Fruit fly (Drosophila melanogaster) whole organism, embryonic: ENCODE measurements around the gene Sprn.

Experiments used
- ATbp ChIP-seq: fragments of 200-800 bp; sonication (Bioruptor generic); optimal IDR thresholded peaks from 2 replicates; lab custom pipeline; 2017; ENCODE audit warnings: missing biosample characterization, mild to moderate bottlenecking, missing genetic modification characterization, missing genetic modification reagents
- Abd-B ChIP-seq: fragments of 200-800 bp; sonication (Bioruptor generic); optimal IDR thresholded peaks from 2 replicates; lab custom pipeline; 2018; ENCODE audit warnings: missing biosample characterization, mild to moderate bottlenecking, missing genetic modification characterization, moderate library complexity
- Ada2b ChIP-seq: fragments of 200-800 bp; sonication (Bioruptor generic); IDR thresholded peaks from 2 replicates; pipeline ENCODE4 v1.3.6; 2022; ENCODE audit warnings: missing biosample characterization, missing genetic modification characterization
- CG1024 ChIP-seq: fragments of 200-800 bp; sonication (Bioruptor generic); IDR thresholded peaks from 2 replicates; pipeline ENCODE4 v1.3.6; 2022; ENCODE audit warnings: missing biosample characterization, missing genetic modification characterization
- CG11247 ChIP-seq: fragments of 200-800 bp; sonication (Bioruptor generic); IDR thresholded peaks from 2 replicates; pipeline ENCODE4 v1.3.6; 2022; ENCODE audit warnings: missing biosample characterization, missing genetic modification characterization
- CG15479 ChIP-seq: fragments of 200-800 bp; sonication (Bioruptor generic); optimal IDR thresholded peaks from 3 replicates; lab custom pipeline; 2019; ENCODE audit warnings: missing biosample characterization, mild to moderate bottlenecking, missing genetic modification characterization, moderate library complexity
- CG1832 ChIP-seq: fragments of 200-800 bp; sonication (Bioruptor generic); optimal IDR thresholded peaks from 2 replicates; lab custom pipeline; 2017; ENCODE audit warnings: missing biosample characterization, mild to moderate bottlenecking, missing genetic modification characterization, inconsistent platforms
- CG30431 ChIP-seq: fragments of 200-800 bp; sonication (Bioruptor generic); optimal IDR thresholded peaks from 2 replicates; lab custom pipeline; 2017; ENCODE audit warnings: missing biosample characterization, missing genetic modification characterization
- CG32772 ChIP-seq: fragments of 200-800 bp; sonication (Bioruptor generic); IDR thresholded peaks from 2 replicates; pipeline ENCODE4 v1.3.6; 2022; ENCODE audit warnings: missing biosample characterization, missing genetic modification characterization
- CG6175 ChIP-seq: fragments of 200-800 bp; sonication (Bioruptor generic); IDR thresholded peaks from 3 replicates; pipeline ENCODE4 v1.3.6; 2022; ENCODE audit warnings: missing biosample characterization, missing genetic modification characterization
- CG6689 ChIP-seq: fragments of 200-800 bp; sonication (Bioruptor generic); IDR thresholded peaks from 2 replicates; pipeline ENCODE4 v1.3.6; 2022; ENCODE audit warnings: missing biosample characterization, missing genetic modification characterization
- CG6813 ChIP-seq: fragments of 200-800 bp; sonication (Bioruptor generic); optimal IDR thresholded peaks from 2 replicates; lab custom pipeline; 2017; ENCODE audit warnings: missing biosample characterization, missing genetic modification characterization, mild to moderate bottlenecking, moderate library complexity, missing genetic modification reagents
- CG7271 ChIP-seq: fragments of 200-800 bp; sonication (Bioruptor generic); optimal IDR thresholded peaks from 2 replicates; lab custom pipeline; 2018; ENCODE audit warnings: missing biosample characterization, mild to moderate bottlenecking, missing genetic modification characterization, moderate library complexity
- CG8478 ChIP-seq: fragments of >200 bp; optimal IDR thresholded peaks from 2 replicates; lab custom pipeline; 2018
- CoRest ChIP-seq: fragments of 200-800 bp; sonication (Bioruptor generic); optimal IDR thresholded peaks from 3 replicates; lab custom pipeline; 2018; ENCODE audit warnings: missing biosample characterization, mild to moderate bottlenecking, missing genetic modification characterization, moderate library complexity
- D ChIP-seq, 2 experiments: fragments of 200-800 bp in 1 of 2; fragments of >200 bp in 1 of 2; sonication (Bioruptor generic) in 1 of 2; optimal IDR thresholded peaks; 2 replicates in 1 of 2; 3 replicates in 1 of 2; lab custom pipeline; 2017; ENCODE audit warnings: mild to moderate bottlenecking in 1 of 2, missing biosample characterization in 1 of 2, missing genetic modification characterization in 1 of 2, missing genetic modification reagents in 1 of 2
- Dll ChIP-seq: fragments of 200-800 bp; sonication (Bioruptor generic); IDR thresholded peaks from 4 replicates; pipeline ENCODE4 v1.3.6; 2022; ENCODE audit warnings: missing biosample characterization, missing genetic modification characterization; ENCODE audit not compliant: partially characterized antibody
- ERR ChIP-seq: fragments of 200-800 bp; sonication (Bioruptor generic); optimal IDR thresholded peaks from 2 replicates; lab custom pipeline; 2016; ENCODE audit warnings: missing biosample characterization, missing genetic modification characterization
- Gug ChIP-seq: fragments of 200-800 bp; sonication (Bioruptor generic); IDR thresholded peaks from 4 replicates; pipeline ENCODE4 v1.3.6; 2022; ENCODE audit warnings: missing biosample characterization, missing genetic modification characterization
- HHEX ChIP-seq: fragments of 200-800 bp; sonication (Bioruptor generic); optimal IDR thresholded peaks from 3 replicates; lab custom pipeline; 2017; ENCODE audit warnings: missing biosample characterization, mild to moderate bottlenecking, missing genetic modification characterization, missing genetic modification reagents
- Kr ChIP-seq: fragments of 200-800 bp; sonication (Bioruptor generic); optimal IDR thresholded peaks from 2 replicates; lab custom pipeline; 2017; ENCODE audit warnings: missing biosample characterization, mild to moderate bottlenecking, missing genetic modification characterization
- NC2β ChIP-seq: fragments of 200-800 bp; sonication (Bioruptor generic); optimal IDR thresholded peaks from 2 replicates; lab custom pipeline; 2016; ENCODE audit warnings: missing biosample characterization, missing genetic modification characterization
- NFAT ChIP-seq: fragments of 200-800 bp; sonication (Bioruptor generic); IDR thresholded peaks from 2 replicates; pipeline ENCODE4 v1.3.6; 2022; ENCODE audit warnings: missing biosample characterization, missing genetic modification characterization
- ato ChIP-seq: fragments of 200-800 bp; sonication (Bioruptor generic); IDR thresholded peaks from 2 replicates; pipeline ENCODE4 v1.3.6; 2022; ENCODE audit warnings: missing biosample characterization, missing genetic modification characterization; ENCODE audit not compliant: partially characterized antibody
- cad ChIP-seq: fragments of >200 bp; optimal IDR thresholded peaks from 2 replicates; lab custom pipeline; 2017; ENCODE audit warnings: missing biosample characterization, missing genetic modification characterization
- chinmo ChIP-seq: fragments of 200-800 bp; sonication (Bioruptor generic); IDR thresholded peaks from 4 replicates; pipeline ENCODE4 v1.3.6; 2022; ENCODE audit warnings: missing biosample characterization, missing genetic modification characterization; ENCODE audit not compliant: partially characterized antibody
- dati ChIP-seq: fragments of 200-800 bp; sonication (Bioruptor generic); IDR thresholded peaks from 2 replicates; pipeline ENCODE4 v1.3.6; 2022; ENCODE audit warnings: missing biosample characterization, missing genetic modification characterization
- dimm ChIP-seq: fragments of 200-800 bp; sonication (Bioruptor generic); IDR thresholded peaks from 2 replicates; pipeline ENCODE4 v1.3.6; 2022; ENCODE audit warnings: missing biosample characterization, missing genetic modification characterization
- fru ChIP-seq: fragments of >200 bp; optimal IDR thresholded peaks from 2 replicates; lab custom pipeline; 2017
- fu2 ChIP-seq: fragments of 200-800 bp; sonication (Bioruptor generic); optimal IDR thresholded peaks from 2 replicates; lab custom pipeline; 2016; ENCODE audit warnings: missing biosample characterization, missing genetic modification characterization
- luna ChIP-seq: fragments of 200-800 bp; sonication (Bioruptor generic); optimal IDR thresholded peaks from 2 replicates; lab custom pipeline; 2016; ENCODE audit warnings: missing biosample characterization, missing genetic modification characterization
- nmo ChIP-seq: fragments of 200-800 bp; sonication (Bioruptor generic); optimal IDR thresholded peaks from 2 replicates; lab custom pipeline; 2018; ENCODE audit warnings: missing biosample characterization, mild to moderate bottlenecking, missing genetic modification characterization, moderate library complexity
- prd ChIP-seq, 3 experiments: fragments of >200 bp in 2 of 3; fragments of 200-800 bp in 1 of 3; sonication (Bioruptor generic) in 1 of 3; optimal IDR thresholded peaks in 2 of 3; IDR thresholded peaks in 1 of 3; 2 replicates in 2 of 3; 3 replicates in 1 of 3; pipeline versions ENCODE4 v1.3.6 to Lab custom; 2017 to 2022; ENCODE audit warnings: missing biosample characterization in 1 of 3, missing genetic modification characterization in 1 of 3
- pros ChIP-seq: fragments of 200-800 bp; sonication (Bioruptor generic); optimal IDR thresholded peaks from 3 replicates; lab custom pipeline; 2019; ENCODE audit warnings: missing biosample characterization, mild to moderate bottlenecking, missing genetic modification characterization, moderate library complexity
- repo ChIP-seq: fragments of 200-800 bp; sonication (Bioruptor generic); optimal IDR thresholded peaks from 2 replicates; lab custom pipeline; 2016; ENCODE audit warnings: missing biosample characterization, missing genetic modification characterization
- row ChIP-seq: fragments of 200-800 bp; sonication (Bioruptor generic); IDR thresholded peaks from 3 replicates; pipeline ENCODE4 v1.3.6; 2022; ENCODE audit warnings: missing biosample characterization, missing genetic modification characterization
- sens ChIP-seq: fragments of 200-800 bp; sonication (Bioruptor generic); peaks from one replicate; lab custom pipeline; 2016; ENCODE audit warnings: missing biosample characterization, missing genetic modification characterization
- slou ChIP-seq: fragments of 200-800 bp; sonication (Bioruptor generic); optimal IDR thresholded peaks from 3 replicates; lab custom pipeline; 2016; ENCODE audit warnings: missing biosample characterization, missing genetic modification characterization
- sob ChIP-seq: fragments of 200-800 bp; sonication (Bioruptor generic); IDR thresholded peaks from 2 replicates; pipeline ENCODE4 v1.3.6; 2022; ENCODE audit warnings: missing biosample characterization, missing genetic modification characterization
- sqz ChIP-seq: fragments of 200-800 bp; sonication (Bioruptor generic); optimal IDR thresholded peaks from 3 replicates; lab custom pipeline; 2018; ENCODE audit warnings: missing biosample characterization, mild to moderate bottlenecking, missing genetic modification characterization
- tll ChIP-seq, 2 experiments: fragments of 200-800 bp in 1 of 2; fragments of >200 bp in 1 of 2; sonication (Bioruptor generic) in 1 of 2; optimal IDR thresholded peaks; 2 replicates each; lab custom pipeline; 2017 to 2019; ENCODE audit warnings: missing biosample characterization in 2 of 2, missing genetic modification characterization in 2 of 2, mild to moderate bottlenecking in 1 of 2, moderate library complexity in 1 of 2
- tup ChIP-seq: fragments of 200-800 bp; sonication (Bioruptor generic); optimal IDR thresholded peaks from 2 replicates; lab custom pipeline; 2016; ENCODE audit warnings: missing biosample characterization, mild to moderate bottlenecking, missing genetic modification characterization, moderate library complexity
- vfl ChIP-seq: fragments of 200-800 bp; sonication (Bioruptor generic); optimal IDR thresholded peaks from 2 replicates; lab custom pipeline; 2016; ENCODE audit warnings: missing biosample characterization, missing genetic modification characterization
- wdn ChIP-seq: fragments of 200-800 bp; sonication (Bioruptor generic); IDR thresholded peaks from 2 replicates; pipeline ENCODE4 v1.3.6; 2022; ENCODE audit warnings: missing biosample characterization, missing genetic modification characterization
- zen ChIP-seq: fragments of 200-800 bp; sonication (Bioruptor generic); optimal IDR thresholded peaks from 3 replicates; lab custom pipeline; 2018; ENCODE audit warnings: missing biosample characterization, mild to moderate bottlenecking, missing genetic modification characterization, moderate library complexity

The Sprn gene

dm6 chr3L:11918217-11918616 lies 39.3 kb downstream of the Sprn start (continued):
- TF ChIP-seq CG1024 (GFP tag; lab: Robert Waterston, UW), result no peak
- TF ChIP-seq ato (GFP tag; lab: Robert Waterston, UW), result no peak
- TF ChIP-seq nmo (GFP tag; lab: Kevin White, UChicago), result no peak
- no peak for TF ChIP-seq repo (GFP tag; lab: Kevin White, UChicago)
- no peak for TF ChIP-seq pros
- TF ChIP-seq CG6689 (GFP tag; lab: Robert Waterston, UW), result peak; percentile 98
- no peak for TF ChIP-seq fu2 (GFP tag; lab: Kevin White, UChicago)
- TF ChIP-seq NFAT (GFP tag; lab: Robert Waterston, UW), result no peak
- TF ChIP-seq CG6175 (GFP tag; lab: Robert Waterston, UW), result no peak
- TF ChIP-seq, all 482 proteins: peak for 13

dm6 chr3L:11921213-11921612 lies 42.3 kb downstream of the Sprn start, which contains the start of gene CG11588:
CG11588 (plus strand) TSS chr3L:11921513.
- TF ChIP-seq chinmo (no peak), dimm (no peak), dati (GFP tag; lab: Robert Waterston, UW) (no peak), tup (GFP tag; lab: Kevin White, UChicago) (no peak)

- no peak for TF ChIP-seq ERR
- TF ChIP-seq row (GFP tag; lab: Robert Waterston, UW), result no peak
- TF ChIP-seq Gug (GFP tag; lab: Robert Waterston, UW), result no peak
- TF ChIP-seq ATbp (GFP tag; lab: Kevin White, UChicago), result no peak
- no peak for TF ChIP-seq HHEX (GFP tag; lab: Kevin White, UChicago)
- no peak for TF ChIP-seq CG30431 (GFP tag; lab: Kevin White, UChicago)
These were observed 45.7 kb downstream of the Sprn start, which contains the start of gene SdhAL for dm6 chr3L:11924657-11925056. SdhAL (minus strand) TSS chr3L:11924757.

- peak in 1 of 2 experiments; percentile 81 for TF ChIP-seq tll (GFP tag; optimal IDR thresholded peaks at IDR 0.05; lab: Kevin White, UChicago)
- peak; percentile 79 for TF ChIP-seq CG15479
- peak; percentile 90 for TF ChIP-seq zen
- 0 out of 2 replicates have a peak, but pooled peaks have one; percentile 2 for TF ChIP-seq CG11247 (GFP tag; lab: Robert Waterston, UW)
- no peak for TF ChIP-seq prd (optimal IDR thresholded peaks at IDR 0.05; lab: Kevin White, UChicago)
- TF ChIP-seq prd (GFP tag; IDR thresholded peaks at IDR 0.05; lab: Robert Waterston, UW), result no peak
- TF ChIP-seq D (optimal IDR thresholded peaks at IDR 0.05; lab: Kevin White, UChicago), result peak; percentile 41
- TF ChIP-seq D (GFP tag; optimal IDR thresholded peaks at IDR 0.05; lab: Kevin White, UChicago), result no peak
- TF ChIP-seq cad (GFP tag; lab: Kevin White, UChicago), result peak; percentile 99
- TF ChIP-seq sens (GFP tag; lab: Kevin White, UChicago), result no peak
- TF ChIP-seq Kr (GFP tag; lab: Kevin White, UChicago), result peak; percentile 44
- TF ChIP-seq CG7271 (tag; lab: Kevin White, UChicago), result peak; percentile 91
- no peak for TF ChIP-seq slou (GFP tag; lab: Kevin White, UChicago)
- TF ChIP-seq, all 482 proteins: peak for 8
These were observed 46.5 kb downstream of the Sprn start for dm6 chr3L:11925382-11925781.

- TF ChIP-seq sqz (GFP tag; lab: Kevin White, UChicago) (no peak), CG6813 (GFP tag; lab: Kevin White, UChicago) (no peak), Dll (GFP tag; lab: Robert Waterston, UW) (no peak), vfl (GFP tag; lab: Kevin White, UChicago) (peak; percentile 5), sob (GFP tag; lab: Robert Waterston, UW) (0 out of 2 replicates have a peak, but pooled peaks have one; percentile 13), NC2β (no peak), CG8478 (lab: Kevin White, UChicago) (peak; percentile 44), Abd-B (GFP tag; lab: Kevin White, UChicago) (no peak), luna (GFP tag; lab: Kevin White, UChicago) (no peak), Ada2b (GFP tag; lab: Robert Waterston, UW) (no peak), fru (no peak), CG1832 (GFP tag; lab: Kevin White, UChicago) (peak; percentile 84), CoRest (tag; lab: Kevin White, UChicago) (no peak), wdn (GFP tag; lab: Robert Waterston, UW) (no peak), CG32772 (no peak)
These were observed 48.4 kb downstream of the Sprn start, which contains the start of gene byn for dm6 chr3L:11927287-11927743. byn (plus strand) TSS chr3L:11927693.
